Fruit fly (Drosophila melanogaster) whole organism, prepupa: ENCODE results near the gene meng.
A peak's percentile ranks its signal among the peaks of the same experiment; 100 is the strongest.

Experiments
- CG10631 ChIP-seq: fragments of 200-800 bp; sonication (Bioruptor generic); optimal IDR thresholded peaks from 2 replicates; lab custom pipeline; 2016; ENCODE audit warnings: missing biosample characterization, missing genetic modification characterization
- CG10669 ChIP-seq: fragments of 200-800 bp; sonication (Bioruptor generic); optimal IDR thresholded peaks from 3 replicates; lab custom pipeline; 2018; ENCODE audit warnings: missing biosample characterization, mild to moderate bottlenecking, missing genetic modification characterization, moderate library complexity
- CG11294 ChIP-seq: fragments of 200-800 bp; sonication (Bioruptor generic); IDR thresholded peaks from 2 replicates; pipeline ENCODE4 v1.3.6; 2022; ENCODE audit warnings: missing biosample characterization, missing genetic modification characterization
- CG11762 ChIP-seq: fragments of 200-800 bp; sonication (Bioruptor generic); optimal IDR thresholded peaks from 3 replicates; lab custom pipeline; 2016; ENCODE audit warnings: missing biosample characterization, missing genetic modification characterization; ENCODE audit not compliant: insufficient read depth
- CG11902 ChIP-seq: fragments of 200-800 bp; sonication (Bioruptor generic); optimal IDR thresholded peaks from 3 replicates; lab custom pipeline; 2016; ENCODE audit warnings: missing biosample characterization, missing genetic modification characterization
- CG15336 ChIP-seq: fragments of 200-800 bp; sonication (Bioruptor generic); IDR thresholded peaks from 2 replicates; pipeline ENCODE4 v1.3.6; 2022; ENCODE audit warnings: missing biosample characterization, missing genetic modification characterization
- CG1621 ChIP-seq: fragments of 200-800 bp; sonication (Bioruptor generic); optimal IDR thresholded peaks from 3 replicates; lab custom pipeline; 2018; ENCODE audit warnings: missing biosample characterization, mild to moderate bottlenecking, missing genetic modification characterization
- CG16779 ChIP-seq: fragments of 200-800 bp; sonication (Bioruptor generic); optimal IDR thresholded peaks from 3 replicates; lab custom pipeline; 2017; ENCODE audit warnings: missing biosample characterization, mild to moderate bottlenecking, missing genetic modification characterization
- CG31627 ChIP-seq: fragments of 200-800 bp; sonication (Bioruptor generic); optimal IDR thresholded peaks from 3 replicates; lab custom pipeline; 2016; ENCODE audit warnings: missing biosample characterization, missing genetic modification characterization
- CG32006 ChIP-seq: fragments of 200-800 bp; sonication (Bioruptor generic); optimal IDR thresholded peaks from 3 replicates; lab custom pipeline; 2017; ENCODE audit warnings: missing biosample characterization, mild to moderate bottlenecking, missing genetic modification characterization
- CG34406 ChIP-seq: fragments of 200-800 bp; sonication (Bioruptor generic); optimal IDR thresholded peaks from 3 replicates; lab custom pipeline; 2016; ENCODE audit warnings: missing biosample characterization, missing genetic modification characterization
- CG3919 ChIP-seq: fragments of 200-800 bp; sonication (Bioruptor generic); optimal IDR thresholded peaks from 3 replicates; lab custom pipeline; 2016; ENCODE audit warnings: missing biosample characterization, missing genetic modification characterization
- CG6163 ChIP-seq: fragments of 200-800 bp; sonication (Bioruptor generic); IDR thresholded peaks from 3 replicates; pipeline ENCODE4 v1.3.6; 2022; ENCODE audit warnings: missing biosample characterization, missing genetic modification characterization
- CG6276 ChIP-seq: fragments of 200-800 bp; sonication (Bioruptor generic); optimal IDR thresholded peaks from 2 replicates; lab custom pipeline; 2017; ENCODE audit warnings: missing biosample characterization, mild to moderate bottlenecking, missing genetic modification characterization
- CG6808 ChIP-seq: fragments of 200-800 bp; sonication (Bioruptor generic); optimal IDR thresholded peaks from 3 replicates; lab custom pipeline; 2017; ENCODE audit warnings: missing biosample characterization, missing genetic modification characterization, mild to moderate bottlenecking, moderate library complexity, missing genetic modification reagents
- CG6854 ChIP-seq: fragments of 200-800 bp; sonication (Bioruptor generic); optimal IDR thresholded peaks from 2 replicates; lab custom pipeline; 2017; ENCODE audit warnings: missing biosample characterization, mild to moderate bottlenecking, missing genetic modification characterization
- CG7368 ChIP-seq: fragments of 200-800 bp; sonication (Bioruptor generic); optimal IDR thresholded peaks from 3 replicates; lab custom pipeline; 2016; ENCODE audit warnings: missing biosample characterization, missing genetic modification characterization
- CG8319 ChIP-seq: fragments of 200-800 bp; sonication (Bioruptor generic); optimal IDR thresholded peaks from 3 replicates; lab custom pipeline; 2016; ENCODE audit warnings: missing biosample characterization, missing genetic modification characterization
- CG8632 ChIP-seq: fragments of 200-800 bp; sonication (Bioruptor generic); optimal IDR thresholded peaks from 3 replicates; lab custom pipeline; 2016; ENCODE audit warnings: missing biosample characterization, missing genetic modification characterization
- Eip75B ChIP-seq: fragments of 200-800 bp; sonication (Bioruptor generic); optimal IDR thresholded peaks from 3 replicates; lab custom pipeline; 2016; ENCODE audit warnings: missing biosample characterization, missing genetic modification characterization
- Eip78C ChIP-seq: fragments of 200-800 bp; sonication (Bioruptor generic); peaks from one replicate; lab custom pipeline; 2016; ENCODE audit warnings: missing biosample characterization, missing genetic modification characterization
- Eip93F ChIP-seq: fragments of 200-800 bp; sonication (Bioruptor generic); optimal IDR thresholded peaks from 2 replicates; lab custom pipeline; 2016; ENCODE audit warnings: missing biosample characterization, mild to moderate bottlenecking, missing genetic modification characterization
- Ets21C ChIP-seq: fragments of 200-800 bp; sonication (Bioruptor generic); optimal IDR thresholded peaks from 3 replicates; lab custom pipeline; 2016; ENCODE audit warnings: missing biosample characterization, missing genetic modification characterization
- Ets96B ChIP-seq: fragments of 200-800 bp; optimal IDR thresholded peaks from 2 replicates; lab custom pipeline; 2019; ENCODE audit warnings: missing biosample characterization, mild to moderate bottlenecking, missing genetic modification characterization, moderate library complexity
- Gug ChIP-seq: fragments of 200-800 bp; sonication (Bioruptor generic); IDR thresholded peaks from 2 replicates; pipeline ENCODE4 v1.3.6; 2022; ENCODE audit warnings: missing biosample characterization, missing genetic modification characterization
- Hr38 ChIP-seq: sonication (Bioruptor generic); optimal IDR thresholded peaks from 2 replicates; lab custom pipeline; 2016; ENCODE audit warnings: missing biosample characterization, missing genetic modification characterization
- Hr39 ChIP-seq: fragments of 200-800 bp; sonication (Bioruptor generic); optimal IDR thresholded peaks from 2 replicates; lab custom pipeline; 2016; ENCODE audit warnings: missing biosample characterization, missing genetic modification characterization
- Lpt ChIP-seq: fragments of 200-800 bp; sonication (Bioruptor generic); optimal IDR thresholded peaks from 3 replicates; lab custom pipeline; 2016; ENCODE audit warnings: missing biosample characterization, missing genetic modification characterization
- Met ChIP-seq: fragments of 200-800 bp; sonication (Bioruptor generic); optimal IDR thresholded peaks from 3 replicates; lab custom pipeline; 2016; ENCODE audit warnings: missing biosample characterization, missing genetic modification characterization
- OdsH ChIP-seq: fragments of 200-800 bp; sonication (Bioruptor generic); optimal IDR thresholded peaks from 3 replicates; lab custom pipeline; 2016; ENCODE audit warnings: missing biosample characterization, missing genetic modification characterization
- Smox ChIP-seq: fragments of 200-800 bp; sonication (Bioruptor generic); optimal IDR thresholded peaks from 3 replicates; lab custom pipeline; 2016; ENCODE audit warnings: missing biosample characterization, missing genetic modification characterization
- Sox102F ChIP-seq: fragments of 200-800 bp; sonication (Bioruptor generic); optimal IDR thresholded peaks from 2 replicates; lab custom pipeline; 2016; ENCODE audit warnings: missing biosample characterization, mild to moderate bottlenecking, missing genetic modification characterization
- Sox14 ChIP-seq: fragments of 200-800 bp; sonication (Bioruptor generic); optimal IDR thresholded peaks from 3 replicates; lab custom pipeline; 2016; ENCODE audit warnings: missing biosample characterization, missing genetic modification characterization
- Sox15 ChIP-seq: fragments of 200-800 bp; sonication (Bioruptor generic); optimal IDR thresholded peaks from 3 replicates; lab custom pipeline; 2016; ENCODE audit warnings: missing biosample characterization, missing genetic modification characterization
- achi ChIP-seq: fragments of 200-800 bp; sonication (Bioruptor generic); optimal IDR thresholded peaks from 3 replicates; lab custom pipeline; 2016; ENCODE audit warnings: missing biosample characterization, missing genetic modification characterization
- acj6 ChIP-seq: fragments of 200-800 bp; sonication (Bioruptor generic); optimal IDR thresholded peaks from 3 replicates; lab custom pipeline; 2016; ENCODE audit warnings: missing biosample characterization, missing genetic modification characterization
- cyc ChIP-seq: fragments of 200-800 bp; sonication (Bioruptor generic); optimal IDR thresholded peaks from 3 replicates; lab custom pipeline; 2016; ENCODE audit warnings: missing biosample characterization, missing genetic modification characterization
- eg ChIP-seq: fragments of 200-800 bp; sonication (Bioruptor generic); IDR thresholded peaks from 3 replicates; pipeline ENCODE4 v1.3.6; 2022; ENCODE audit warnings: missing biosample characterization, missing genetic modification characterization
- esn ChIP-seq: fragments of 200-800 bp; sonication (Bioruptor generic); optimal IDR thresholded peaks from 2 replicates; lab custom pipeline; 2016; ENCODE audit warnings: missing biosample characterization, mild to moderate bottlenecking, missing genetic modification characterization, moderate library complexity
- fkh ChIP-seq: fragments of 200-800 bp; sonication (Bioruptor generic); optimal IDR thresholded peaks from 3 replicates; lab custom pipeline; 2017; ENCODE audit warnings: missing biosample characterization, mild to moderate bottlenecking, missing genetic modification characterization, moderate library complexity
- lz ChIP-seq: fragments of 200-800 bp; sonication (Bioruptor generic); optimal IDR thresholded peaks from 3 replicates; lab custom pipeline; 2016; ENCODE audit warnings: missing biosample characterization, missing genetic modification characterization
- net ChIP-seq: fragments of 200-800 bp; sonication (Bioruptor generic); optimal IDR thresholded peaks from 3 replicates; lab custom pipeline; 2016; ENCODE audit warnings: missing biosample characterization, missing genetic modification characterization
- salr ChIP-seq, 2 experiments: fragments of 200-800 bp; sonication (Bioruptor generic); optimal IDR thresholded peaks; 3 replicates each; lab custom pipeline; 2016 to 2018; ENCODE audit warnings: missing biosample characterization in 2 of 2, missing genetic modification characterization in 2 of 2, mild to moderate bottlenecking in 1 of 2
- spab ChIP-seq: fragments of 200-800 bp; sonication (Bioruptor generic); optimal IDR thresholded peaks from 2 replicates; lab custom pipeline; 2017; ENCODE audit warnings: missing biosample characterization, mild to moderate bottlenecking, missing genetic modification characterization, missing genetic modification reagents
- ss ChIP-seq, 2 experiments: fragments of 200-800 bp; sonication (Bioruptor generic); optimal IDR thresholded peaks; 2 replicates in 1 of 2; 3 replicates in 1 of 2; lab custom pipeline; 2017 to 2018; ENCODE audit warnings: mild to moderate bottlenecking in 2 of 2, missing biosample characterization in 2 of 2, missing genetic modification characterization in 2 of 2, moderate library complexity in 1 of 2
- svp ChIP-seq: fragments of 200-800 bp; sonication (Bioruptor generic); peaks from one replicate; lab custom pipeline; 2016; ENCODE audit warnings: missing biosample characterization, missing genetic modification characterization
- topi ChIP-seq: fragments of 200-800 bp; sonication (Bioruptor generic); optimal IDR thresholded peaks from 3 replicates; lab custom pipeline; 2016; ENCODE audit warnings: missing biosample characterization, missing genetic modification characterization
- vri ChIP-seq: fragments of 200-800 bp; sonication (Bioruptor generic); optimal IDR thresholded peaks from 3 replicates; lab custom pipeline; 2016; ENCODE audit warnings: missing biosample characterization, mild to moderate bottlenecking, missing genetic modification characterization

Gene meng

DNA sequence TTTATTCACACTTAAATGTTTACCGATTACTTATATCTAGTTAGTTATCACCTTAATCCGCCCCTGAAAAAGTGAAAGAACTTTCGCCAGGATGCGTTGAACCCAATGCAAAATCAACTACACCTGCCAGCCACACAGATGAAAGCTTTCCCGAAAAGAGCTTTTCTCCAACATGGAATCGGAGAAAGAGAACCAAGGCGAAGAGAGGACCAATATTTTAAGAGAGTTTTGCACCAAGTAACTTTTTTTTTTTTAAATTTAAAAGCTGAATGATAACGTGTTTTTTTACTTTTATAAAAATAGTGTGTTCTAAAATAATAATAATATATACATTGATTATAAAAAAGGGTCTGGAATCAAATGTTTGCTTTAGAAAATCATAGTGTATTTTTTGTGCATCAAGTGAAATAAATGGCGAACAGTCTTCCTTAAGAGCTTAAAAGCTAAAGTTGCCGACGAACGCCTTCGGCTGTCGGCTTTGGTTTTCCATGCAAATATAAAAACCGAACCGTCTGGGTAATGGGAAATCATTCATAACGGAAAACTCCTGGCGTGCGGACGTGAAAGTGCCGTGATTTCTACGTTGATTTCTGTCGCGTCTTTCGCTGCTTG lies at the start of gene meng:
Gene meng, plus strand, starts transcription at position 523 of the 612 bp plus-strand sequence.
- TF ChIP-seq OdsH (no peak), Eip78C (peak; percentile 17), CG7368 (GFP tag; lab: Kevin White, UChicago) (no peak), eg (GFP tag; lab: Robert Waterston, UW) (0 out of 3 replicates have a peak, but pooled peaks have one; percentile 1), CG6808 (GFP tag; lab: Kevin White, UChicago) (no peak), net (GFP tag; lab: Kevin White, UChicago) (no peak), achi (GFP tag; lab: Kevin White, UChicago) (no peak), CG11902 (GFP tag; lab: Kevin White, UChicago) (no peak)

DNA sequence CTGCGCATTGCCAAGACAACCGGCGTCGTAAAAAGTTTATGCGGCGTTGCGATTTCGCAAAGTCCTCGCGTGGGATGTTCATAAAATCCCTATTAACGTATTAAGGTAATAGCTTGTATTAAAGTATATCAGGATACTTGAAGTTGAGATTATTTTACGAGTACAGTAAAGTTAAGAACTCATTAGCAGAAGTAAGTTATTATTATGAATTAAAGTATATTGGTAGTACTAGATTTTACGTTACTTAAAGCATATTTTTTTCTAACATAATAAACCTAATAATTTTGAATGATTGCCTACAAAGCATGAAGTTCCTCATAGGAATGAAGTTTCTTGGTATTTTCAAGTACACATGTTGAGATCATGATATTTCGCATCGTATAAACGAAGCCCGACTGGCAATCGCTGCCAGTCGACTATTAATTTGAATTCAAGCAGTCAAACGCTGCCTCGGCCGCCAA lies 48.5 kb upstream of the meng start:
- TF ChIP-seq Eip78C (peak; percentile 95), salr (GFP tag; optimal IDR thresholded peaks at IDR 0.05; lab: Kevin White, UChicago) (peak in 1 of 2 experiments; percentile 79), Ets96B (tag; lab: Kevin White, UChicago) (peak; percentile 69), CG34406 (GFP tag; lab: Kevin White, UChicago) (peak; percentile 44), CG7368 (GFP tag; lab: Kevin White, UChicago) (no peak), Eip93F (no peak), CG3919 (peak; percentile 68), spab (GFP tag; lab: Kevin White, UChicago) (peak; percentile 64), ss (GFP tag; optimal IDR thresholded peaks at IDR 0.05; lab: Kevin White, UChicago) (peak; percentile 74 to 75), fkh (GFP tag; lab: Kevin White, UChicago) (no peak), acj6 (GFP tag; lab: Kevin White, UChicago) (peak; percentile 51), topi (GFP tag; lab: Kevin White, UChicago) (peak; percentile 58), CG1621 (no peak), CG6163 (GFP tag; lab: Robert Waterston, UW) (no peak), CG31627 (GFP tag; lab: Kevin White, UChicago) (peak; percentile 29), svp (GFP tag; lab: Kevin White, UChicago) (peak; percentile 81), CG10669 (GFP tag; lab: Kevin White, UChicago) (peak; percentile 62), CG11294 (no peak), eg (GFP tag; lab: Robert Waterston, UW) (peak; percentile 42; the same call in 1 of the 3 replicates), cyc (GFP tag; lab: Kevin White, UChicago) (peak; percentile 18), Sox14 (GFP tag; lab: Kevin White, UChicago) (peak; percentile 26), Sox15 (GFP tag; lab: Kevin White, UChicago) (peak; percentile 11), Hr38 (GFP tag; lab: Kevin White, UChicago) (no peak), Sox102F (GFP tag; lab: Kevin White, UChicago) (peak; percentile 36), OdsH (peak; percentile 60), CG6854 (GFP tag; lab: Kevin White, UChicago) (peak; percentile 38), Eip75B (GFP tag; lab: Kevin White, UChicago) (peak; percentile 68), CG11762 (GFP tag; lab: Kevin White, UChicago) (peak; percentile 34), Lpt (peak; percentile 64), Ets21C (GFP tag; lab: Kevin White, UChicago) (peak; percentile 7), Gug (GFP tag; lab: Robert Waterston, UW) (peak; percentile 8; the same call in 1 of the 2 replicates), CG16779 (tag; lab: Kevin White, UChicago) (no peak), vri (peak; percentile 20), Hr39 (GFP tag; lab: Kevin White, UChicago) (peak; percentile 6), CG6276 (GFP tag; lab: Kevin White, UChicago) (peak; percentile 82), Met (GFP tag; lab: Kevin White, UChicago) (peak; percentile 65), net (GFP tag; lab: Kevin White, UChicago) (peak; percentile 68), esn (GFP tag; lab: Kevin White, UChicago) (peak; percentile 64), CG8319 (peak; percentile 2), CG10631 (peak; percentile 61), achi (GFP tag; lab: Kevin White, UChicago) (peak; percentile 59), CG15336 (peak; percentile 80), CG8632 (GFP tag; lab: Kevin White, UChicago) (peak; percentile 50), lz (GFP tag; lab: Kevin White, UChicago) (peak; percentile 49), CG11902 (GFP tag; lab: Kevin White, UChicago) (no peak), Smox (GFP tag; lab: Kevin White, UChicago) (peak; percentile 33), CG32006 (GFP tag; lab: Kevin White, UChicago) (peak; percentile 89)
